Worm (Caenorhabditis elegans) whole organism, L4 larva: ENCODE results near the gene idpa-1.

Experiments
- Y75B8A.6 ChIP-seq: fragments of 200-800 bp; sonication (Bioruptor generic); IDR thresholded peaks from 2 replicates; pipeline ENCODE4 v1.3.6; 2022; ENCODE audit warnings: missing genetic modification reagents, missing genetic modification characterization, missing compliant biosample characterization
- nhr-28 ChIP-seq: fragments of 150-350 bp; optimal IDR thresholded peaks from 2 replicates; lab custom pipeline; 2014; ENCODE audit warnings: missing biosample characterization, missing genetic modification characterization
- nhr-42 ChIP-seq: fragments of 200-800 bp; sonication (Bioruptor generic); IDR thresholded peaks from 2 replicates; pipeline ENCODE4 v1.3.6; 2022; ENCODE audit warnings: missing genetic modification characterization, missing compliant biosample characterization
- nhr-76 ChIP-seq: fragments of 150-350 bp; optimal IDR thresholded peaks from 2 replicates; lab custom pipeline; 2014; ENCODE audit warnings: missing biosample characterization, missing genetic modification characterization
- skn-1 ChIP-seq: fragments of 150-350 bp; optimal IDR thresholded peaks from 2 replicates; lab custom pipeline; 2014; ENCODE audit warnings: missing biosample characterization, missing genetic modification characterization
- zag-1 ChIP-seq: fragments of 150-350 bp; optimal IDR thresholded peaks from 2 replicates; lab custom pipeline; 2014; ENCODE audit warnings: missing biosample characterization, missing genetic modification characterization

DNA sequence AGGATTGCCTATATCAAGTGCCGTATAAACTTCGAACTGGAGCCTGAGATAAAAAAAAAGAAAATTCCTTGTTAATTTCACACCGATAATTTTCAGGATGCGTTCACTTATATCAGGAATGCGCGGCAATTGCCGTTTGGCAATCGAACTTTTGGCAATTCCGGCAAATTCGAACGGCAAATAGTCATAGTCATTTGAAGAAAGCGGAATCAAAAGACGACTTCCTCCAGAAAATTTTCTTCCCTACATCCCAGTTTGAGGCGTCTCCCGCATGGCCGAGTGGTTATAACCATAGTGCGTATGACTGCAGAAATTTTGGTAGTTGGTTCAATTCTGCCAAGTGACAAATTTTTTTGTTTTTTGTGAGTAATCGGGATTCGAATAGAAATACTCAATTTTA lies 45.1 kb downstream of the idpa-1 start, which contains the start of gene F56F11.4:
- TF ChIP-seq nhr-28 (tag; lab: Kevin White, UChicago) (no peak), nhr-42 (GFP tag; lab: Robert Waterston, UW) (no peak), Y75B8A.6 (GFP tag; lab: Robert Waterston, UW) (no peak), skn-1 (tag; lab: Kevin White, UChicago) (no peak), zag-1 (tag; lab: Kevin White, UChicago) (no peak), nhr-76 (tag; lab: Kevin White, UChicago) (no peak)
